Fruit fly (Drosophila melanogaster) whole organism, pupa: ENCODE data around the gene CG4829.

ENCODE experiments used
- CG13204 ChIP-seq: fragments of 200-800 bp; sonication (Bioruptor generic); optimal IDR thresholded peaks from 2 replicates; lab custom pipeline; 2018; ENCODE audit warnings: missing biosample characterization, mild to moderate bottlenecking, missing genetic modification characterization, moderate library complexity
- CG14655 ChIP-seq: fragments of 200-800 bp; sonication (Bioruptor generic); optimal IDR thresholded peaks from 3 replicates; lab custom pipeline; 2017; ENCODE audit warnings: mild to moderate bottlenecking, missing biosample characterization, missing genetic modification reagents, missing genetic modification characterization
- CG17806 ChIP-seq: fragments of 200-800 bp; sonication (Bioruptor generic); optimal IDR thresholded peaks from 2 replicates; lab custom pipeline; 2018; ENCODE audit warnings: missing biosample characterization, mild to moderate bottlenecking, missing genetic modification characterization, moderate library complexity
- CG32121 ChIP-seq: fragments of 200-800 bp; sonication (Bioruptor generic); IDR thresholded peaks from 2 replicates; pipeline ENCODE4 v1.3.6; 2022; ENCODE audit warnings: missing biosample characterization, missing genetic modification characterization
- CG34367 ChIP-seq: fragments of 200-800 bp; sonication (Bioruptor generic); optimal IDR thresholded peaks from 2 replicates; lab custom pipeline; 2018; ENCODE audit warnings: missing biosample characterization, mild to moderate bottlenecking, missing genetic modification characterization
- CG4496 ChIP-seq: fragments of 200-800 bp; sonication (Bioruptor generic); IDR thresholded peaks from 3 replicates; pipeline ENCODE4 v1.3.6; 2022; ENCODE audit warnings: missing biosample characterization, missing genetic modification characterization
- CG8159 ChIP-seq: fragments of 200-800 bp; sonication (Bioruptor generic); optimal IDR thresholded peaks from 3 replicates; lab custom pipeline; 2018; ENCODE audit warnings: missing biosample characterization, mild to moderate bottlenecking, missing genetic modification characterization, moderate library complexity
- CG8301 ChIP-seq: fragments of 200-800 bp; sonication (Bioruptor generic); optimal IDR thresholded peaks from 2 replicates; lab custom pipeline; 2018; ENCODE audit warnings: missing biosample characterization, mild to moderate bottlenecking, missing genetic modification characterization
- CG9948 ChIP-seq: fragments of 200-800 bp; sonication (Bioruptor generic); optimal IDR thresholded peaks from 2 replicates; lab custom pipeline; 2018; ENCODE audit warnings: missing biosample characterization, mild to moderate bottlenecking, missing genetic modification characterization, moderate library complexity
- EcR ChIP-seq: fragments of 200-800 bp; sonication (Bioruptor generic); optimal IDR thresholded peaks from 3 replicates; lab custom pipeline; 2019; ENCODE audit warnings: missing biosample characterization, missing genetic modification characterization, mild to moderate bottlenecking, moderate library complexity, missing genetic modification reagents
- Pif1B ChIP-seq: fragments of 200-800 bp; sonication (Bioruptor generic); optimal IDR thresholded peaks from 3 replicates; lab custom pipeline; 2016; ENCODE audit warnings: missing biosample characterization, missing genetic modification characterization
- fd96Ca ChIP-seq: fragments of 200-800 bp; sonication (Bioruptor generic); IDR thresholded peaks from 3 replicates; pipeline ENCODE4 v1.3.6; 2022; ENCODE audit warnings: missing biosample characterization, missing genetic modification characterization
- gl ChIP-seq: fragments of 200-800 bp; sonication (Bioruptor generic); optimal IDR thresholded peaks from 2 replicates; lab custom pipeline; 2018; ENCODE audit warnings: missing biosample characterization, mild to moderate bottlenecking, missing genetic modification characterization
- rn ChIP-seq: fragments of 200-800 bp; sonication (Bioruptor generic); IDR thresholded peaks from 2 replicates; pipeline ENCODE4 v1.3.6; 2022; ENCODE audit warnings: missing biosample characterization, missing genetic modification characterization

DNA sequence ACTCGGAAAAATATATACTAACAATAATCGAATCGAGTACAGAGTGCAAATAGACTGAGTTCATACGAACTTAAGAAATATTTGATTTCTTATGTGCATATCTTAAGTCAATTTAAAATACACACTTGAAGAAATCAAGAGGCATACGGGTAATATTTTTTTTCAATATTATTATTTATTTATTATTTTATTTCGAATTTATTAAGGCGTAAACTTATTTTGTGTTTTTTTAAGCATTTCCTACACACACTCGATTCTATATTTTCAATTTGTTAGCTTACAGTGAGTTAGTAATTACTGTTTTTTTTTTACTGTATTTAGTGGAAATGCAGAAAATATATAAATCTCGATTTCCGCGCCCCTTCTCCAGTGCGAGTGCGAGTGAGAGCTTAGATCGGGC is 1.7 kb downstream of the CG4829 start:
- TF ChIP-seq CG9948 (tag; lab: Kevin White, UChicago), result no peak
- TF ChIP-seq CG8159 (tag; lab: Kevin White, UChicago), result no peak
- TF ChIP-seq gl (tag; lab: Kevin White, UChicago), result no peak
- TF ChIP-seq fd96Ca (GFP tag; lab: Robert Waterston, UW), result no peak
- TF ChIP-seq EcR (GFP tag; lab: Kevin White, UChicago), result no peak
- TF ChIP-seq CG13204, result no peak
- TF ChIP-seq Pif1B (GFP tag; lab: Kevin White, UChicago), result no peak
- no peak for TF ChIP-seq CG17806 (tag; lab: Kevin White, UChicago)
- TF ChIP-seq rn, result no peak
- no peak for TF ChIP-seq CG4496 (GFP tag; lab: Robert Waterston, UW)
- TF ChIP-seq CG8301, result no peak
- no peak for TF ChIP-seq CG34367 (tag; lab: Kevin White, UChicago)
- TF ChIP-seq CG32121 (GFP tag; lab: Robert Waterston, UW), result no peak
- TF ChIP-seq CG14655 (GFP tag; lab: Kevin White, UChicago), result no peak
